Worm (Caenorhabditis elegans): Measurements from ENCODE around the gene gld-3.

DNA sequence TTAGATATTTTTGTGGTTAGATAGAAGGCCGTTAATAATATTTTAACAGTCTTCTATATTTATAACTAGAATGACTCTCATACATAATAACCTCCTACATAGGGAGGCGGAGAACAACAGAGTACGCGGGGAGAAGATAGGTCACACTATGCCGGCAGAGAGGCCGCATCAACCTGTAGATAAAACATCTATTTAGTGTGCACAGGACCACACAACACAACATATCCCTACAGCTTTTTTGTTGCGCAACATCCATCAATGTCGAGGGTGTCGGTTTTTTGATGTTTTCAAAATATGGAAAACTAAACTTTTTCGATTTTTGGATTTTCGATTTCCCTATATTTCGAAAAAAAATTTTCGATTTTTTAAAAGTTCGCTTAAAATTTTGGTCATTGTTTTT is 41.6 kb upstream of the gld-3 start:
- TF ChIP-seq W03F9.2 (tag; optimal IDR thresholded peaks at IDR 0.05) (no peak), dao-5 (tag; optimal IDR thresholded peaks at IDR 0.05) (no peak), him-1 (tag; optimal IDR thresholded peaks at IDR 0.05) (no peak)

Data from whole organism, L4/young adult.